Worm (Caenorhabditis elegans): ENCODE data around the gene srh-283.

DNA sequence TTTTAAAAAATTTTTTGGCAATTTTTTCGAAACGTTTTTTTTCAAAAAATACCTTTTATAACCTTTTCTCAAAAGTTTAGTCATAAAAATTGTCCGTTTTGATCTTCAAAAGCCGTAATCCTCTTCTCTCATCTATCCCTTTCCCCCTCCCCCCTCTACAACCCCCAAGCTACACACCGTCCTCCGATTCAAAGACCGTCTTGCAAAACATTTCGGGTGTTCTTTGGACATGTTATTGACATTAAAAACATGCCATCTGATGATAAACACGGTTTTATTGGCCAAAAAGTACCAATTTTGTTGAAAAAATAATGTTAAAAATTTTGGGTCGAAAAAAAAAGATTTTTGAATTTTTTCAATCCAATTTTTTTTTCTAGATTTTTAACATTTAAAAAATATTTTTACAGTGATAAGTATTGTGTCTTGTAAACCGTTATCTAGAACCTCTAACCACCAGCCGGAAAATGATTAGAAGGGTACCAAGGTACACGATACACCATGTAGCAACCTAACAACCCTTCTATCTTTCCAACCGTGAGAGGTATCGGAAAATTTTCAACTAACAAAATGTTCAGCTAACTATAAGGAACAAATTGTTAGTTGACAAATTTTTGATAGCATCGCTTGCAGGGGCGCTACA is 41.9 kb upstream of the srh-283 start:
- TF ChIP-seq skn-1 (tag; optimal IDR thresholded peaks at IDR 0.05) (no peak), tbx-2 (tag; optimal IDR thresholded peaks at IDR 0.05) (no peak), fkh-10 (GFP tag; optimal IDR thresholded peaks at IDR 0.05) (no peak), nhr-11 (tag; optimal IDR thresholded peaks at IDR 0.05) (no peak), lin-15B (tag; optimal IDR thresholded peaks at IDR 0.05) (no peak), egl-5 (tag; optimal IDR thresholded peaks at IDR 0.05) (no peak), nhr-28 (tag; optimal IDR thresholded peaks at IDR 0.05) (no peak), zag-1 (tag; optimal IDR thresholded peaks at IDR 0.05) (no peak), nhr-12 (tag; optimal IDR thresholded peaks at IDR 0.05) (no peak), fkh-2 (tag; optimal IDR thresholded peaks at IDR 0.05) (no peak), nhr-237 (tag; optimal IDR thresholded peaks at IDR 0.05) (no peak)

All from whole organism, L3 larva.